Worm (Caenorhabditis elegans) whole organism, L4/young adult: ENCODE data around the gene K02C4.5.

Experiments used
- W03F9.2 ChIP-seq: fragments of 150-350 bp; optimal IDR thresholded peaks from 2 replicates; lab custom pipeline; 2014; ENCODE audit warnings: missing biosample characterization, missing genetic modification characterization
- dao-5 ChIP-seq: sonication (generic microtip); optimal IDR thresholded peaks from 2 replicates; lab custom pipeline; 2016; ENCODE audit warnings: missing genotype, missing genetic modification characterization, moderate library complexity, missing compliant biosample characterization
- him-1 ChIP-seq: sonication (generic microtip); optimal IDR thresholded peaks from 2 replicates; lab custom pipeline; 2016; ENCODE audit warnings: missing genotype, missing genetic modification reagents, missing genetic modification characterization, missing compliant biosample characterization

DNA sequence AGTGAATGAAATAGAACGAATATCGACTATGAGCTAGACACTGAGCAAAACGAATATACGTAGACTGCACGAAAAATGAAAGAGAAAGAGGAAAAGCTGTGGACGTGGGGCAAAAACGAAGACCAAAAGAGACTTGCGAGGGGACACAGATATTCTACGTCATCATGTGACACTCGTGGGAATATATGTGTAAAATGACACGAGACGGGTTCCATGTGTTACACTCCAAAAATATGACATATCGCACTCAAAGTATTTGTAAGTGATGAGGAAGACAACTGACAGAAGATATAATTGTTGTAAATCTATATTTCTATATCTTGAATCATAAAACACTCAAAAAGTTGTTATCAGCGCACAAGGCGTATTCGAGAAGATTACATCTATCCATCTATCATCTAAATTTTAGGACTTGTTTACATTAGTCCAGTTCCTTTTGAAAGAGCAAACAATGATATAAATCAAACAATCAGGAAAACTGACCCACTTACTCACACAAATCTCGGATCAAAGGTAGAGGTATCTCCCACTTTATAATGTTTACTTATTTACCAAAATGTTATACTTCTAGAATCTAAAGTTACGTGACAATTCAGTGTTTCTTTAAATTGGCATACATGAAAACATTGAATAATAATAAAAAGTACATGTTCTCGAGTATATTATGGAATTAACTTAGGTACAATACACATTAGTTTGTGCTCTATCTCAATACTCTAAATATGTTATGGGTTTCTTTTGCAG lies 6.3 kb upstream of the K02C4.5 start:
- TF ChIP-seq dao-5 (tag; lab: Kevin White, UChicago) = no peak
- TF ChIP-seq him-1 (tag; lab: Kevin White, UChicago) = peak; percentile 31
- no peak for TF ChIP-seq W03F9.2 (tag; lab: Kevin White, UChicago)
